Worm (Caenorhabditis elegans) whole organism, L4/young adult: ENCODE measurements around the gene pcp-3.

Experiments
- W03F9.2 ChIP-seq: fragments of 150-350 bp; optimal IDR thresholded peaks from 2 replicates; lab custom pipeline; 2014; ENCODE audit warnings: missing biosample characterization, missing genetic modification characterization
- dao-5 ChIP-seq: sonication (generic microtip); optimal IDR thresholded peaks from 2 replicates; lab custom pipeline; 2016; ENCODE audit warnings: missing genotype, missing genetic modification characterization, moderate library complexity, missing compliant biosample characterization
- him-1 ChIP-seq: sonication (generic microtip); optimal IDR thresholded peaks from 2 replicates; lab custom pipeline; 2016; ENCODE audit warnings: missing genotype, missing genetic modification reagents, missing genetic modification characterization, missing compliant biosample characterization

Gene pcp-3

ce11 chrIV:9108631-9109030, 50.2 kb downstream of the pcp-3 start, which contains the start of gene aly-1:
Gene aly-1, plus strand, starts transcription at chrIV:9108931.
- TF ChIP-seq W03F9.2 = no peak
- TF ChIP-seq dao-5 = no peak
- no peak for TF ChIP-seq him-1 (tag; lab: Kevin White, UChicago)

ce11 chrIV:9107464-9107863, 51.4 kb downstream of the pcp-3 start:
- no peak for TF ChIP-seq W03F9.2
- TF ChIP-seq him-1 (tag; lab: Kevin White, UChicago) = no peak
- no peak for TF ChIP-seq dao-5
